Worm (Caenorhabditis elegans) whole organism, L1 larva: ENCODE data around the gene srw-62.

Experiments used
- C04F5.9 ChIP-seq: sonication (generic microtip); optimal IDR thresholded peaks from 2 replicates; lab custom pipeline; 2016; ENCODE audit warnings: missing genetic modification characterization, missing compliant biosample characterization
- ama-1 ChIP-seq: fragments of 150-350 bp; optimal IDR thresholded peaks from 2 replicates; lab custom pipeline; 2014
- blmp-1 ChIP-seq: fragments of 150-350 bp; optimal IDR thresholded peaks from 2 replicates; lab custom pipeline; 2014; ENCODE audit warnings: missing biosample characterization, missing genetic modification characterization
- egl-27 ChIP-seq, 2 experiments: fragments of 150-350 bp in 1 of 2; sonication (generic microtip); optimal IDR thresholded peaks; 3 replicates each; lab custom pipeline; 2017 to 2018; ENCODE audit warnings: missing biosample characterization in 2 of 2, missing genetic modification characterization in 2 of 2, missing genetic modification reagents in 2 of 2
- jun-1 ChIP-seq: fragments of 150-350 bp; optimal IDR thresholded peaks from 2 replicates; lab custom pipeline; 2014; ENCODE audit warnings: missing biosample characterization, missing genetic modification reagents, missing genetic modification characterization
- lin-39 ChIP-seq: fragments of 150-350 bp; optimal IDR thresholded peaks from 2 replicates; lab custom pipeline; 2014; ENCODE audit warnings: missing biosample characterization, missing genetic modification reagents, missing genetic modification characterization
- nhr-11 ChIP-seq: fragments of 150-350 bp; optimal IDR thresholded peaks from 2 replicates; lab custom pipeline; 2014; ENCODE audit warnings: missing biosample characterization, missing genetic modification characterization
- nhr-237 ChIP-seq: fragments of 150-350 bp; optimal IDR thresholded peaks from 2 replicates; lab custom pipeline; 2014; ENCODE audit warnings: missing biosample characterization, missing genetic modification characterization
- nhr-76 ChIP-seq: sonication (generic microtip); optimal IDR thresholded peaks from 2 replicates; lab custom pipeline; 2017; ENCODE audit warnings: missing biosample characterization, missing genetic modification characterization
- pag-3 ChIP-seq: sonication (generic microtip); optimal IDR thresholded peaks from 2 replicates; lab custom pipeline; 2017; ENCODE audit warnings: missing genetic modification characterization, mild to moderate bottlenecking, missing compliant biosample characterization, antibody characterized with exemption, borderline replicate concordance; ENCODE audit not compliant: insufficient read depth
- skn-1 ChIP-seq: fragments of 150-350 bp; optimal IDR thresholded peaks from 2 replicates; lab custom pipeline; 2014; ENCODE audit warnings: missing biosample characterization, missing genetic modification characterization
- snpc-4 ChIP-seq: fragments of 150-350 bp; optimal IDR thresholded peaks from 2 replicates; lab custom pipeline; 2014; ENCODE audit warnings: missing biosample characterization, missing genetic modification characterization
- swsn-7 ChIP-seq: sonication (generic microtip); optimal IDR thresholded peaks from 2 replicates; lab custom pipeline; 2016; ENCODE audit warnings: missing genetic modification characterization, missing compliant biosample characterization
- ztf-4 ChIP-seq: fragments of 150-350 bp; optimal IDR thresholded peaks from 2 replicates; lab custom pipeline; 2014; ENCODE audit warnings: missing biosample characterization, missing genetic modification characterization

DNA sequence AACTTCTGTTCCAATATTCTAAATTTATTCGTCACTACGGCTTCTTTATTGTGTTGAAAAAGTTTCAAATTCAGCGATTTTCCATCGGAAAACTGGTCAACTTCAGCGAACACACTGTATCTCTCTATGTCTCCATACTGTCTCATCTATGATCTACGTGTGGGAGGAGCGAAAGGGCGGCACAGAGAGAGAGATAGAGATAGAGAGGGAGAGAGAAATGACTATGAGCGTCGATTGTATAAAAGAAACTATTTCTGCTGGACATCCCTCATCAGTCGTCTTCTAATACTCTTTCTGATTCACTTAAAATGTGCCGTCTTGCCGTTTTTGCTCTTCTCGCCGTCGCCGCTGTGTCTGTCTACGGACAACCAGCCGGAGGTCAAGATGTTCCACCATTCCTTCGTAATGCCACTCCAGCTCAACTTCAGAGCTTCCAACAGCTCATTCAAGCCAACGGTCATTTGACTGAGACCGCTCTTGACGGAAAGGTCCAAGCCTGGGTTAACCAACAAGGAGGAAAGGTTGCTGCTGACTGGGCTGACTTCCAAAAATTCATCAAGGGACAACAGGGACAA, 34.8 kb upstream of the srw-62 start, which contains the start of gene srlf-1:
- TF ChIP-seq egl-27 (tag; optimal IDR thresholded peaks at IDR 0.05; lab: Kevin White, UChicago) (no peak), skn-1 (no peak), pag-3 (tag; lab: Kevin White, UChicago) (no peak), ama-1 (peak; percentile 77), nhr-11 (tag; lab: Kevin White, UChicago) (no peak), swsn-7 (tag; lab: Kevin White, UChicago) (peak; percentile 9), C04F5.9 (tag; lab: Kevin White, UChicago) (no peak), lin-39 (no peak), blmp-1 (tag; lab: Kevin White, UChicago) (peak; percentile 83), ztf-4 (tag; lab: Kevin White, UChicago) (no peak), nhr-237 (tag; lab: Kevin White, UChicago) (no peak), nhr-76 (no peak), snpc-4 (tag; lab: Kevin White, UChicago) (no peak), jun-1 (tag; lab: Kevin White, UChicago) (no peak)
